Fruit fly (Drosophila melanogaster): Measurements from ENCODE around the gene rumi.

rumi gene

DNA sequence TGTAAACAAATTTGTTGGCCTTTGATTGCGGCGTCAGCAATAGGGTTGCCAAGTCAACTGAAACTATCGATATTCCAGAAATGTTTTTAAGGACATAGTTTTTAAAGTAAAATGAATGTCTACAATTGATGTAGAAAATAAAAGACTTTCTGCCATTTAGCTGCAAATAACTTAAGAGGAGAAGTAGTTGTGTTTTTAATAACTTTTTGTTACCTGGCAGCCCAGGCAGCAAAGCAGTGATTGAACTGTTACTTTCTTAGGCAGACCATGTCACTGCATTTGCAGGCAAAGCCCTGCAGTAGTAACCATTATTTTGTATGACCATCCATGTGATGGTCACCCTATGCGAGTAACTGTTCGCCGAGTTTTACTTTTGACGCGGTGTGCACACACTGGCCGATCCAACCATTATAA, at the start of gene rumi, which contains the start of the genes CG7029 and Usp12-46:
Gene rumi, minus strand, starts transcription at position 64 of the 414 bp plus-strand sequence.
Gene CG7029, plus strand, starts transcription at position 368 of the 414 bp plus-strand sequence.
Gene Usp12-46, plus strand, starts transcription at position 368 of the 414 bp plus-strand sequence.
- peak; percentile 82 for TF ChIP-seq noc (tag; optimal IDR thresholded peaks at IDR 0.05)

DNA sequence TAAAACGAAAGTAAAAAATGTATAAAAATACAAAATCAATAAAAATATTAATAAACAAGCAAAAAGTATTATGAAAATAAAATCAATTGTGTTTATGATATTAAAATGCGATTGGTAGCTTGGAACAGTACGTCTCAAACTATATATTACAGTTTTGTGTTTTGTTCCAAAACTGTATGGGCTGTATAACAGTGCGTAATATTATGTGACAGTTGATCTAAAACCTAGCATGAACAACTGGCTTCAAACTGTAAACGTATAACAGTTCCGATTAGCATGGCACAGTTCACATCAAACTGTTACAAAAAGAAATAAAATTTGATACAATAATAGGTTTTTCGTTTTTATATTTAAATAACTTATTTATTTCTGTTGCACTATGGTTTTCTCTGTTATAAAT, 43.6 kb upstream of the rumi start:
- TF ChIP-seq noc (tag; optimal IDR thresholded peaks at IDR 0.05) = no peak

DNA sequence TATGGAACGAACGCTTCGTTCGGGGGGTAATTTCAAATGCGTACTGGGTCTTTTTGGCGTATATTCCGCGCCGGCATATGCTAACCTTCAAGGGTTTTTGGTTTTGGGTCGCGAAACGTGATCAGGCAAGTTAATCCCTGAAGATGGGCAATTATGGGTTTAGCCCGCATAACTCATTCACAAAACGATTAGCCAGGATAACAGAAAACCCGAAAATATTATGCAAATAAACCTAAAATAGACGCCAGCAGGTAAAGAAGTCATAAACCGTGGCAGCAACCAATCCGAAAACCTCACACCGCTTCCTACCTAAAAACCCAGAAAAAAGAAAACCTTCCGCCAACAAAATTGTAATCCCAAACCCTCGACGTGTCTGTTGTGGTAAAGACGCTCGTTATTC, 38.7 kb upstream of the rumi start:
- TF ChIP-seq noc (tag; optimal IDR thresholded peaks at IDR 0.05) = no peak

DNA sequence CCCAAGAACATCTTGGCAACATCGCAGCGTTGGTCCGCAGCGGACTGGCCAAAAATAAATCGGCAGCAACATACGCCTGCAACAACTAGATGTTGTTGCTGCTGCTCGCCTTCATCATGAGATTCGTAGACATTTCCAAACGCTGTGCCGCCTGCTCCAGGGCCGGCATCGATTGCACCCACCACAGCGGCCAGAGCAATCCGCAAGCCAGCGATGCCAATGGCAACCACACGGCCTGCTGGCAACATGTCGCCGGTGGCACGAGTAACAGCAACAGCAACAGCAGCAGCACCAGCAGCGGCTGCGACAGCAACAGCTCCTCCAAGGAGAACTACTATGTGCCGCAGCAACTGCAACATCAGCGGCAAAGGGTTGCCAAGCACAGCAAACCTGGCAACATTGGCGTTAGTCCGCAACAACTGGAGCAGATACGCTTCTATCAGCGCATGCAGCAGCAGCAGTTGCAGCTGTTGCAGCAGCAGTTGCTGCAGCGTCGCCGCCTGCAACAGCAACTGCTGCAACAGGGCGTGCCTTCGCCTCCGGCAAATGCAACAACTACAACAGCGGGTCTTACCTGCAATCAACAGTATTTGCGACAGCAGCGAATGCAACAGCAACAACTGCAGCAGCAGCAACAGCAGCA, 34.4 kb upstream of the rumi start:
- TF ChIP-seq noc (tag; optimal IDR thresholded peaks at IDR 0.05) = no peak

DNA sequence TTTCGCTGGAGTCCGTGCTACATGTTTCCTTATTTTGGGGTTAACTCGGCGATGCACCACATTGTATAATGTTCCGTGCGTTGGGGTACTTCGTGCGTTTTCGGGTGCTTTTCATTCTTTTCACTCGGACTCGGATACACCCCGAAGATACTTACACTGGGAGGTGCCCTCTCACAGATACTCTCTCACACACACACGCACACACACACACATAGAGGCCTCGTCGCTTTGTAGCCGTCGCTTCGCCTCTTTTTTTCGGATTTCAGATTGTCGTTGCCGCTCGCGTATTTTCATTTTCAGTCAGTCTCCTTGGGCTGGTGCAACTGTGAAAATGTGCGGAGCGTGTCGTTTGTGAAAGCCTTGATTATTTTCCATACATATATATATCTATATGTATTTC, 31.0 kb upstream of the rumi start:
- TF ChIP-seq noc (tag; optimal IDR thresholded peaks at IDR 0.05) = peak; percentile 23

DNA sequence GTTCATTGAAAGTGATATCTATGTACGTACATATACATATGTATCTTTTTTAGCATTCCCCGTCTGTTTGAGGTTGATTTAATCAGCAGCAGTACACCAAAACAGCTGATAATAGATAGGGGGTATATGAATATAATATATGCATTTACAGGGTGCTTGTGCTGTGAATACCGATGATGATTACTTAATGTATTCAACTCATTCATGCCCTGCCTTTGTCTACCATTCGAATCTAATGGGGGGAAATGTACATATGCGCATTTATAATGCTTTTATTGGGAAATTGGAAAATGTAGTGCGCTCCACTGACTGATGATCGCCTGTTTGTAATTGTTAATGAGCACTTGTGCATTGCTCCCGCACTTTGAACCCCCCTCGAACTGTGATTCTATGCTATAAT, 29.7 kb upstream of the rumi start:
- no peak for TF ChIP-seq noc (tag; optimal IDR thresholded peaks at IDR 0.05)

DNA sequence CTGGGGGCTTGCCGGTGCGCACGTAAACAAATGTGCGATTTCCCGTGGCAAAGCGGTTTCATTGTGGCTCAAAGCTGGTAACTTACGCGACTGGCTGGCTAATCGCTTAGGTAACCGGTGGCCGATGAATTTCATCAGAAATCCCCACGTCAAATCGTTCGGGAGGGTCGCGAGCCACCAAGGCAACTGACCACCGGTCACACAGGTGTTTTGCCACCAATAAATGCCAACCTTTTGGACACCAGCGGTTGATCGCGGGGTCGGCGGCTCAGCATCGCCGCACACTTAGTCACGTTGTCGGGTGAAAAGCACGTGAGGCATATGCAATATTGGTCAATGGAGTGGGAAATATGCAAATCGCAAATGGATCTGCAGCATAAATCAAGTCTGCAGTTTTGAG, 26.1 kb upstream of the rumi start:
- TF ChIP-seq noc (tag; optimal IDR thresholded peaks at IDR 0.05) = no peak

DNA sequence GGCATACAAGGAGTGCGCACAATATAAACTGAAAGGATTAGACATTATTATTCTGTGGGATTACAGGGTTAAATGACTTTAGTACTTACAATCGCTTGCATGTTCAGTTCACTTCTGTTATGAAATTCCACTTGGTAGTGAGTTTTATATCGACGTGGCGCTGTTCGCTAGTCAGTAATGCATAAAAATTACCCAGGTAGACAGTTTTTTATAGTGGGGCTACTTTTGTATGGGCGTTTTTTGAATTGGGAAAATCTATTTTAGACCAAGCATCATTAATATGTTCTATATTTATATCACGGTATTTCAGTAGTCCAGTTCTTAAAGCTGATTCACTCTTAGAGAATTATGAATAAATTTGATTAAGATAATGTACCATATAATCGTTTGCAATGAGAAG, 21.3 kb upstream of the rumi start, which contains the start of gene CG43095:
Gene CG43095, minus strand, starts transcription at position 101 of the 400 bp plus-strand sequence.
- no peak for TF ChIP-seq noc (tag; optimal IDR thresholded peaks at IDR 0.05)

DNA sequence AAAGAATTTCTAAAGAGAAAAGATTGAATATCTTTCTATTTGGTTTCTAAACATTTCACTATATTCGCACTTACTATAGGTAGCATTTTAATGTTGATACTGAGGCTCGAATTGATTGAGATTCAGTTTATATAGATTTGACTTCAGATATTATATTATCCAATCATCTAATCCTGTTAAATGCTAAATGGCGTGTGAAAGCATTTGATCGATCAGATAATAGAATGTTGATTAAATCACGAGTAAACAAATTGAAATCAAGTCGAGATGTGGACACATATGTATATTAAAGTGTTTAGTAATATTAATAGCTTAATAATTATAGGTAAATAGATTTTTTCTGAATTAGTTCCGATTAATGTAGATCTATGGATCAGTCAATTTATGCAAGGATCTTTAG, 20.5 kb upstream of the rumi start, which contains the start of gene CG43094:
Gene CG43094, minus strand, starts transcription at position 101 of the 400 bp plus-strand sequence.
- no peak for TF ChIP-seq noc (tag; optimal IDR thresholded peaks at IDR 0.05)

DNA sequence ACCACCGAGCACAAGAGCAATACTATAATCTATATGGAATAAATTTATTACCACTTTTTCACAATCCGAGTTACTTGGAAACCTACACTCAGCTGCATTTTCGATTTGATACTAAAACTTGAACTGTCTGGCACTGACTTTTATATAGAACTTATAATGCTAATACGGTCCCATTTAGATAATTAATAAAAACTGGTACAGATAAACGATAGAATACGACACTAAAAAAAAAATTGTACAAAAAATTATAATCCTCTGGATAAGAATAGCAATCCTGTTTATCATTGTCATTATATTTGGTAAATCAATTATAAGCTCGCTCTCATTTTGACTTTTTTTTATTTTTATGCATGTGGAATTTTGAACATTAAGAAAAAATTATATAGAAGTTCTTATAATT, 19.8 kb upstream of the rumi start, which contains the start of gene CG43093:
Gene CG43093, minus strand, starts transcription at position 101 of the 400 bp plus-strand sequence.
- TF ChIP-seq noc (tag; optimal IDR thresholded peaks at IDR 0.05) = no peak

DNA sequence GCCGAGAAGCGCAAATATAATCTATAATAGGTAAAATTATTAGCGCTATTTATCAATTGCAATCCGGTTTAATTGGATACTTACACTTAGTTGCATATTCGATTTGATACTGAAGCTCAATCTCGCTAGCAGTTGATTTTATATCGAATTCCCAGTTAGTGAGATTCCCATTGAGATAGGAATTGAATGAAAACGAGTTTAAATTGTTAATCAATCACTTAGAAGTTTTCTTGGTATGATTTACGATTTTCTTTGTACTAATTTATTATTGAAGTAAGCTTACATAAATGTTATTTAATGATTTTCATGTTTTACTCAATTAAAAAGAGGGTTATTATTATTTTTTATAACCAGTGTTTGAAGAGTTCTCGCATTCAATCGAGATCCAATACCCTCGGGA, 19.2 kb upstream of the rumi start, which contains the start of gene CG43092:
Gene CG43092, minus strand, starts transcription at position 101 of the 400 bp plus-strand sequence.
- no peak for TF ChIP-seq noc (tag; optimal IDR thresholded peaks at IDR 0.05)

DNA sequence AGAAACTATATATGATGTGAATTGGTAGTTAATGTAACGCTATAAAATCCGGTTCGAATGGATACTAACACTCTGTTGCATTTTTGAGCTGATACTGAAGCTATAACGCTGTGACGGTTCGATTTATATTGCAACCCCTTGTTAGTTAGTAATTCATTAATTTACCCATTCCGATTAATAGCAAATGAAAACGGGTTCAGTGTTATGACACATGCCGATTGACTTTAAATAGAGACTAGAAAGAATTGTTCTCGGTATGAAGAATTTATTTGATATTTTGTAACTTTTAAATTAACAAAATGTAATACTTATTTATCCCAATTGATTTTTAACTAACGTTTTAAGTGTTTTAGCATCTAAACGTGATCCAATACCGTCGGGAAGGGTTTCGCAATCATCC, 18.2 kb upstream of the rumi start, which contains the start of gene CG43091:
Gene CG43091, minus strand, starts transcription at position 101 of the 400 bp plus-strand sequence.
- no peak for TF ChIP-seq noc (tag; optimal IDR thresholded peaks at IDR 0.05)

DNA sequence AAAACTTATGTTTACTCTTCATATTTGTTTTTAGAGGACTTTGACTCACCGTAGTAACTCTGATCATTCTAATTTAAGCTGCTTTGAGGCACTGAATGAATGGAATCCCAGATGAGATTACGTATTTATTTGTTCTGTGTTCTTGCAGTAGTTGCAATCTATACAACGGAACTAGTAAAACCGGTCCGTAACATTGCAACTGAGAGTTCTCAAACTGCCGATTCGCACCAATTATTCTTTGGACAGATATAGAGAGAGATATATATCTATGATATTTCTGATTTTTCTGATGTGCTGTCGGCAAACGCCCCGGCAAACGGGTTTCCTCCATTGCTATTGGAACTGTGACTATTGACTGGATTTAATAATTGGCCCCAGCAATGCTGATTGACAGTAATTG, 17.2 kb upstream of the rumi start, which contains the start of gene CG13841:
Gene CG13841, minus strand, starts transcription at position 101 of the 400 bp plus-strand sequence.
- TF ChIP-seq noc (tag; optimal IDR thresholded peaks at IDR 0.05) = no peak

DNA sequence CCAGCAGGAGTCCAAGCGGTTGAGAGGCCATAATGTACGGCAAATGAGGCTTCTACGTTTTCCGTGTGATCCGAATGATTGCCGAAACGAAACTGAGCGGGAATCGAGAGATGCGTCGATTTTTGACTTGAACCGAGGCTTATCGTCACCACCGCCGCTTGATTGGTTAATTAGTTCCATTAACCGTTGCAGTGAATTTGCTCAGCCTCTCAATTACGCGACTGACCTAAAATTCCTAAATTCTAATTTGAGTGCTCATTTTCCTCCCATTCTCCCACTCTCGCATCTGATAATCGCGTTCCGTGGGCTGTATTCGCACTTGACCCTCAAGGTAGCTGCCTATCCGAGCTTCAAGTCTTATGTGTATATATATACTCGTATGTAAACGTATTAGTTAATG, 15.7 kb upstream of the rumi start, which contains the start of gene Nepl15:
Gene Nepl15, minus strand, starts transcription at position 101 of the 400 bp plus-strand sequence.
- no peak for TF ChIP-seq noc (tag; optimal IDR thresholded peaks at IDR 0.05)

DNA sequence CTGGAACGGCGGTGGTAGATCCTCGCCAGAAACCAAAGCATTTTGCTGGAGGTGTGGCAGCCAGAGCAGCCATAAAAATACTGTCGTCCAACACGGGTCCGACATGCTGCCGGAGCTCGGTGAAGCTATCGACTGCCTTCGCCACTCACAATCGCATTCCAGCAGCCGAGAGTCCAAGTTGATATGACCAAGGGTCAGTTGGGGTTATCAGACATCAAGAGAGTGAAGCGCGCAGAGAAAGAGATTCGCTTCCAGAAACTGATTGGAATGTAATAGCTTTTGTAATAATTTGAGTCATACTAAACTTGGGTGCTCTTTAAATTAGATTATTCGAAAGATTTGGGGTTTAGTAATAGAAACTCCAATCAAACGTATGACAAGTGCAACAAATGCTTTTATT, 13.2 kb upstream of the rumi start, which contains the start of gene Nepl14:
Gene Nepl14, minus strand, starts transcription at position 125 of the 400 bp plus-strand sequence.
- TF ChIP-seq noc (tag; optimal IDR thresholded peaks at IDR 0.05) = no peak

DNA sequence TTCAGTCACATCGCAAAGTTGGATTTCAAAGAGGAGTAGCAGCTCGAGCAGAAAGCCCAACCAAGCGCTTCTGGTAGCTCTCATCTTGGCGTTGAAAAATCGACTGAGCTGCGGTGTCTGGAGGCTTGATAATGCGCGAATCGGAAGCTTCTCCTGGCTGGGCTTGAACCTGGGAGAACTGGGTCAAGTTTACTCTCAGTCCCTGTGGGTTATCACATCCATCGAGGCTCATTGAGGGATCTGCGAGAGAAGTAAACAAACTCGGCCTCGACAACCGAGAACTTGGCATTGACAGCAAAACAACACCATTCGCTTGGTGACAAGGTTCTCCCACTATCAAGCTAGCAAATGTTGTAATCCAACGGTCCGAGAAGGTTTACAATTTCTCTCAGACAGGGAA, 10.6 kb upstream of the rumi start, which contains the start of gene Nepl13:
Gene Nepl13, minus strand, starts transcription at position 89 of the 400 bp plus-strand sequence.
- no peak for TF ChIP-seq noc (tag; optimal IDR thresholded peaks at IDR 0.05)

DNA sequence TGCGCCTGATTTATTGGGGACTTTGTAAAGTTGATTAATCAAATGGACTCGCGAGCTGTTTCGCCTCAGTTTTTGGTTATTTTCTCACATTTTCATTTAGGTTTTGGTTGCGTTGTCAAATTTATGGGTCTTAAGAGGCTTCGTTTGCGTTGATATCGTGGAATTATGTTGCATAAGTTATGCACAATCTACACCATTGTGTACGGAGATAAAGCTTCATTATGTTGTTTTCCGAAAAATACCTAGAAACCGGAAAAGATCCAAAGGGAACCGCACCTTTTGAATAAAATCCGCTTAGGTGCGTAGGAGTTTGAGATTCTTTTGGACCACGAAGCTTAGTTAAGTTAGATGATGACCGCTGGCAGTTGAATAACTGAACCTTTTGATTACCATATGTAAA, 6.7 kb upstream of the rumi start:
- TF ChIP-seq noc (tag; optimal IDR thresholded peaks at IDR 0.05) = no peak

Measured in whole organism, larva.